Worm (Caenorhabditis elegans): Measurements from ENCODE around the gene F20D6.12.

Gene F20D6.12

DNA sequence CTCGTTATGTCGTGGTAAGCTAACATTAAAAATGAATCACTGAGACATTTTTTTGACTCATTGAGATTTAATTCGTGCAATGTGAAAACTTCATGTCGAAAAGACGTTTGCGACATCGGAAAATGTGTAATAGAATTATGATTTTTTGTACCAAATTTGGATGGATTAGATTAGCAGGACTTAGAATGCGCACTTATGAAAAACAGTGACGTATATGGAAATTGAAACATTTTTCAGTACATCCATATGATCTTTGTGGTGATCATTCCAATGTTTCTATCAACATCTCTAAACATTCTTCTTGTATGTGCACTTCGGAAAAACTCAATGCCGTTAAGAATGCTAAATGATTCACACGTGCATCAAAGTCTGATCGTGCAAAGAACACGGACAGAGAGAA is 45.4 kb downstream of the F20D6.12 start:
- no peak for TF ChIP-seq nhr-129 (tag; optimal IDR thresholded peaks at IDR 0.05)
- TF ChIP-seq ZK546.5 (tag; optimal IDR thresholded peaks at IDR 0.05): no peak
- TF ChIP-seq Y55F3AM.14 (GFP tag; optimal IDR thresholded peaks at IDR 0.05): no peak
- TF ChIP-seq unc-39 (tag; optimal IDR thresholded peaks at IDR 0.05): no peak
- no peak for TF ChIP-seq blmp-1 (tag; optimal IDR thresholded peaks at IDR 0.05; ENCODE audit: insufficient read depth)
- no peak for TF ChIP-seq lin-39 (tag; optimal IDR thresholded peaks at IDR 0.05)
- no peak for TF ChIP-seq sem-4 (tag; optimal IDR thresholded peaks at IDR 0.05)
- TF ChIP-seq ztf-4 (tag; optimal IDR thresholded peaks at IDR 0.05): no peak

DNA sequence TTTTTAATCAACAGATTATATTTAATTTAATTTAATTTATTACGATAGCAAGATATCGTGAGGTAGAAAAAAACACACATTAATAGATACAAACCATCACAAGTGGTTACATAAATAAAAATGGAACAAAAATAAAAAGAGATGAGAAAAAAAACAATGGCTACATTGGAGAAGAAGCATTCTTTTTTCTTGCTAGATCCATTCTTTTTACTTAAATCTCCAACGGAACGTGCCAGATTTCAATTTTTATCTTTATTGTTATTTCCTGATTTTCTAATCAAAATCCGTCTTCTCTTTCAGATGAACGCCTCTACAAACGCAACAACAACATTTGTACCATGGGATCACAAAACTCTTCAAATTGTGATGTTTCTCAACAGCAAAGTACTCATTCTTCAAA is 46.3 kb downstream of the F20D6.12 start, which contains the start of gene D1014.2:
Gene D1014.2, plus strand, starts transcription at position 301 of the 400 bp plus-strand sequence.
- no peak for TF ChIP-seq lsy-2 (tag; optimal IDR thresholded peaks at IDR 0.05)
- TF ChIP-seq lin-11 (tag; optimal IDR thresholded peaks at IDR 0.05): no peak
- TF ChIP-seq mab-5 (tag; optimal IDR thresholded peaks at IDR 0.05): no peak
- no peak for TF ChIP-seq blmp-1 (tag; optimal IDR thresholded peaks at IDR 0.05; ENCODE audit: insufficient read depth)
- no peak for TF ChIP-seq mbf-1 (tag; optimal IDR thresholded peaks at IDR 0.05)
- TF ChIP-seq ama-1 (optimal IDR thresholded peaks at IDR 0.05): no peak
- no peak for TF ChIP-seq mdl-1 (tag; optimal IDR thresholded peaks at IDR 0.05)
